Fruit fly (Drosophila melanogaster): ENCODE results near the gene CG9609.

CG9609 gene

dm6 chrX:16750712-16751578 is 35.9 kb downstream of the CG9609 start (continued):
- TF ChIP-seq CG7556 (GFP tag; optimal IDR thresholded peaks at IDR 0.05) (peak; percentile 78), CG11504 (tag; optimal IDR thresholded peaks at IDR 0.05) (peak; percentile 80), CG4730 (GFP tag; IDR thresholded peaks at IDR 0.05) (peak; percentile 35), ssp (GFP tag; IDR thresholded peaks at IDR 0.05) (no peak), CG6272 (GFP tag; IDR thresholded peaks at IDR 0.05) (no peak), Eip74EF (GFP tag; optimal IDR thresholded peaks at IDR 0.05) (peak in 1 of 2 experiments; percentile 72), NK7.1 (GFP tag; optimal IDR thresholded peaks at IDR 0.05) (peak; percentile 33), gro (GFP tag; optimal IDR thresholded peaks at IDR 0.05) (peak; percentile 50), so (GFP tag; IDR thresholded peaks at IDR 0.05) (peak; percentile 79; the same call in 1 of the 3 replicates), Optix (GFP tag; IDR thresholded peaks at IDR 0.05) (no peak), Chrac-16 (GFP tag; optimal IDR thresholded peaks at IDR 0.05) (peak; percentile 59), CG31224 (GFP tag; IDR thresholded peaks at IDR 0.05) (0 out of 2 replicates have a peak, but pooled peaks have one; percentile 20), CG6813 (GFP tag; optimal IDR thresholded peaks at IDR 0.05) (peak; percentile 63), CG12104 (GFP tag; optimal IDR thresholded peaks at IDR 0.05) (peak; percentile 65), sim (GFP tag; IDR thresholded peaks at IDR 0.05) (no peak), CG8359 (GFP tag; optimal IDR thresholded peaks at IDR 0.05; ENCODE audit: borderline replicate concordance) (peak; percentile 47), CG10267 (tag; optimal IDR thresholded peaks at IDR 0.05) (peak; percentile 78), odd (GFP tag; optimal IDR thresholded peaks at IDR 0.05) (peak; percentile 82), ato (GFP tag; IDR thresholded peaks at IDR 0.05; ENCODE audit: partially characterized antibody) (no peak), Fer1 (GFP tag; optimal IDR thresholded peaks at IDR 0.05) (peak; percentile 81), onecut (GFP tag; IDR thresholded peaks at IDR 0.05) (peak; percentile 55), ac (GFP tag; optimal IDR thresholded peaks at IDR 0.05) (peak; percentile 49), Oaz (GFP tag; IDR thresholded peaks at IDR 0.05) (peak; percentile 59), jing (GFP tag; optimal IDR thresholded peaks at IDR 0.05) (no peak), h (optimal IDR thresholded peaks at IDR 0.05) (no peak), CTCF (GFP tag; optimal IDR thresholded peaks at IDR 0.05) (no peak), CG3838 (GFP tag; optimal IDR thresholded peaks at IDR 0.05) (peak; percentile 15), mam (GFP tag; optimal IDR thresholded peaks at IDR 0.05) (no peak), Atf-2 (GFP tag; optimal IDR thresholded peaks at IDR 0.05) (no peak), Six4 (GFP tag; optimal IDR thresholded peaks at IDR 0.05) (peak; percentile 48), hb (GFP tag; IDR thresholded peaks at IDR 0.05; ENCODE audit: partially characterized antibody) (no peak), sens (GFP tag) (peak; percentile 88), CG34224 (GFP tag; IDR thresholded peaks at IDR 0.05; ENCODE audit: partially characterized antibody) (no peak), CG15269 (tag; optimal IDR thresholded peaks at IDR 0.05) (peak; percentile 81), CG9932 (GFP tag; IDR thresholded peaks at IDR 0.05) (peak; percentile 37), vnd (GFP tag; IDR thresholded peaks at IDR 0.05; ENCODE audit: partially characterized antibody) (no peak), hth (optimal IDR thresholded peaks at IDR 0.05) (no peak), Dip3 (GFP tag; optimal IDR thresholded peaks at IDR 0.05) (no peak), MBD-R2 (GFP tag; IDR thresholded peaks at IDR 0.05) (peak; percentile 12; the same call in 1 of the 2 replicates), CG4424 (GFP tag; optimal IDR thresholded peaks at IDR 0.05) (peak; percentile 71), CG9609 (GFP tag; optimal IDR thresholded peaks at IDR 0.05) (no peak), Camta (GFP tag; optimal IDR thresholded peaks at IDR 0.05) (peak; percentile 22), schlank (tag; optimal IDR thresholded peaks at IDR 0.05) (peak; percentile 16), CG31441 (GFP tag; IDR thresholded peaks at IDR 0.05) (peak; percentile 87), Abd-B (GFP tag; optimal IDR thresholded peaks at IDR 0.05) (peak; percentile 50), CG4360 (GFP tag; IDR thresholded peaks at IDR 0.05) (peak; percentile 91), run (tag; optimal IDR thresholded peaks at IDR 0.05) (peak; percentile 48), cad (GFP tag; optimal IDR thresholded peaks at IDR 0.05) (no peak), Awh (GFP tag; IDR thresholded peaks at IDR 0.05) (0 out of 2 replicates have a peak, but pooled peaks have one; percentile 16), BEAF-32 (GFP tag; optimal IDR thresholded peaks at IDR 0.05) (no peak)
